Worm (Caenorhabditis elegans): ENCODE data around the gene C06E2.9.

ce11 chrX:8831162-8831561, 29.9 kb upstream of the C06E2.9 start, which contains the start of gene C28G1.6:
- TF ChIP-seq ama-1 (optimal IDR thresholded peaks at IDR 0.05) (no peak), tbx-37 (GFP tag; conservative IDR thresholded peaks at IDR 0.05) (no peak), B0310.2 (tag; optimal IDR thresholded peaks at IDR 0.05) (no peak), pes-1 (GFP tag; IDR thresholded peaks at IDR 0.05) (no peak)

All from whole organism, early embryonic.